Worm (Caenorhabditis elegans): ENCODE measurements around the gene fbxa-156.

The fbxa-156 gene

DNA sequence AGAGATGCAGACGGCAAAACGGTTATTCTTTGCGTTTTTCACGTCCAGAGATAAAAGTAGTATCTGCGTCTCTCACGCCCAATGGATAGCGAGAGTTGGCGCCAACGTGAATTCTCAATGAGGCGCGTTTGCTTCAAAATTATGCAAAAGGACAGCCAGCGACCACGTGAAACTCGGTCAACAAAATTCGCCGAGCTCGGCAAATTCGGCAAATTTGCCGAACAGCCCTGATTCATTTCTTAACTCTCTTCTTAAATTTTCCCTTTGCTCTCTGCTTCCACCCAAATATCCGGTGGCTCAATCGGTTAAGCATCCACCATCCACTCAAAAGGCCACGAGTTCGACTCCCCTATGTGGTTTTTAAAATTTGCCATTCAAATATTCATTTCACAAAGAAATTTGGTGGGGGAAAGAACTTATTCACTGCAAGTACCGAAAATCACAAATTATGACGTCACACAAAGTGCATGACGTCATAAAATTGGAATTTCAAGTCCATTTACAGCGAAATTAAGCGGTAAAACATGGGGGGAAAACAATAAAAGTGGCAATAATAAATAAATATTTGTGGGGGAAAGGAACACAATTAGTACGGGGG, 51.1 kb downstream of the fbxa-156 start (continued):
- TF ChIP-seq him-1 (tag; optimal IDR thresholded peaks at IDR 0.05) (no peak), attf-6 (GFP tag; IDR thresholded peaks at IDR 0.05) (peak; percentile 65; the same call in 1 of the 2 replicates), nfya-1 (tag; optimal IDR thresholded peaks at IDR 0.05; ENCODE audit: borderline replicate concordance, insufficient read depth) (no peak), madf-8 (GFP tag; conservative IDR thresholded peaks at IDR 0.05) (no peak), bed-1 (GFP tag; IDR thresholded peaks at IDR 0.05) (no peak), madf-3 (GFP tag; IDR thresholded peaks at IDR 0.05) (peak; percentile 58; the same call in 1 of the 2 replicates), Y79H2A.3 (GFP tag; conservative IDR thresholded peaks at IDR 0.05) (0 out of 2 replicates have a peak, but pooled peaks have one; percentile 25), tbx-9 (tag; optimal IDR thresholded peaks at IDR 0.05; ENCODE audit: borderline replicate concordance) (no peak), cebp-2 (GFP tag; IDR thresholded peaks at IDR 0.05) (0 out of 2 replicates have a peak, but pooled peaks have one; percentile 20), madf-6 (GFP tag; IDR thresholded peaks at IDR 0.05) (no peak; the same call in 1 of the 2 replicates), lir-1 (GFP tag; conservative IDR thresholded peaks at IDR 0.05) (no peak), zim-3 (tag; optimal IDR thresholded peaks at IDR 0.05) (no peak), F23B12.7 (tag; optimal IDR thresholded peaks at IDR 0.05; ENCODE audit: insufficient read depth) (no peak), unc-130 (GFP tag; optimal IDR thresholded peaks at IDR 0.05) (no peak)

All from whole organism, young adult.